Fruit fly (Drosophila melanogaster) whole organism, embryonic: Measurements from ENCODE around the gene CG43450.

ENCODE experiments used
- Abd-B ChIP-seq: fragments of 200-800 bp; sonication (Bioruptor generic); optimal IDR thresholded peaks from 2 replicates; lab custom pipeline; 2018; ENCODE audit warnings: missing biosample characterization, mild to moderate bottlenecking, missing genetic modification characterization, moderate library complexity
- Adf1 ChIP-seq: fragments of 200-800 bp; sonication (Bioruptor generic); IDR thresholded peaks from 2 replicates; pipeline ENCODE4 v1.3.6; 2022; ENCODE audit warnings: missing biosample characterization, missing genetic modification characterization
- Bgb ChIP-seq: fragments of 200-800 bp; sonication (Bioruptor generic); IDR thresholded peaks from 2 replicates; pipeline ENCODE4 v1.3.6; 2022; ENCODE audit warnings: missing biosample characterization, missing genetic modification characterization; ENCODE audit not compliant: partially characterized antibody
- CG10543 ChIP-seq: fragments of 200-800 bp; sonication (Bioruptor generic); optimal IDR thresholded peaks from 3 replicates; lab custom pipeline; 2017; ENCODE audit warnings: missing biosample characterization, mild to moderate bottlenecking, missing genetic modification characterization, moderate library complexity
- CG11723 ChIP-seq: fragments of 200-800 bp; sonication (Bioruptor generic); optimal IDR thresholded peaks from 2 replicates; lab custom pipeline; 2017; ENCODE audit warnings: missing biosample characterization, mild to moderate bottlenecking, missing genetic modification characterization
- CG15601 ChIP-seq: fragments of 200-800 bp; sonication (Bioruptor generic); optimal IDR thresholded peaks from 3 replicates; lab custom pipeline; 2019; ENCODE audit warnings: missing biosample characterization, mild to moderate bottlenecking, missing genetic modification characterization, moderate library complexity
- CG18619 ChIP-seq: fragments of 200-800 bp; sonication (Bioruptor generic); optimal IDR thresholded peaks from 3 replicates; lab custom pipeline; 2017; ENCODE audit warnings: missing biosample characterization, mild to moderate bottlenecking, missing genetic modification characterization
- CG2202 ChIP-seq: fragments of 200-800 bp; sonication (Bioruptor generic); optimal IDR thresholded peaks from 2 replicates; lab custom pipeline; 2018; ENCODE audit warnings: missing biosample characterization, mild to moderate bottlenecking, missing genetic modification characterization
- CG32772 ChIP-seq: fragments of 200-800 bp; sonication (Bioruptor generic); IDR thresholded peaks from 2 replicates; pipeline ENCODE4 v1.3.6; 2022; ENCODE audit warnings: missing biosample characterization, missing genetic modification characterization
- CG34376 ChIP-seq: fragments of 200-800 bp; sonication (Bioruptor generic); optimal IDR thresholded peaks from 2 replicates; lab custom pipeline; 2018; ENCODE audit warnings: missing biosample characterization, mild to moderate bottlenecking, missing genetic modification characterization
- CG6175 ChIP-seq: fragments of 200-800 bp; sonication (Bioruptor generic); IDR thresholded peaks from 3 replicates; pipeline ENCODE4 v1.3.6; 2022; ENCODE audit warnings: missing biosample characterization, missing genetic modification characterization
- CG7271 ChIP-seq: fragments of 200-800 bp; sonication (Bioruptor generic); optimal IDR thresholded peaks from 2 replicates; lab custom pipeline; 2018; ENCODE audit warnings: missing biosample characterization, mild to moderate bottlenecking, missing genetic modification characterization, moderate library complexity
- CG9932 ChIP-seq: fragments of 200-800 bp; sonication (Bioruptor generic); IDR thresholded peaks from 2 replicates; pipeline ENCODE4 v1.3.6; 2022; ENCODE audit warnings: missing biosample characterization, missing genetic modification characterization
- CrebB ChIP-seq: fragments of 200-800 bp; sonication (Bioruptor generic); optimal IDR thresholded peaks from 3 replicates; lab custom pipeline; 2018; ENCODE audit warnings: missing biosample characterization, mild to moderate bottlenecking, missing genetic modification characterization
- D19B ChIP-seq: fragments of 200-800 bp; sonication (Bioruptor generic); optimal IDR thresholded peaks from 2 replicates; lab custom pipeline; 2017; ENCODE audit warnings: missing biosample characterization, mild to moderate bottlenecking, missing genetic modification characterization
- H2.0 ChIP-seq: fragments of 200-800 bp; sonication (Bioruptor generic); IDR thresholded peaks from 2 replicates; pipeline ENCODE4 v1.3.6; 2022; ENCODE audit warnings: missing biosample characterization, missing genetic modification characterization
- Hmr ChIP-seq: fragments of 200-800 bp; sonication (Bioruptor generic); optimal IDR thresholded peaks from 3 replicates; lab custom pipeline; 2017; ENCODE audit warnings: mild to moderate bottlenecking, missing biosample characterization, missing genetic modification reagents, missing genetic modification characterization
- Nf-YA ChIP-seq: fragments of 200-800 bp; sonication (Bioruptor generic); IDR thresholded peaks from 2 replicates; pipeline ENCODE4 v1.3.6; 2022; ENCODE audit warnings: missing biosample characterization, missing genetic modification characterization
- Nf-YC ChIP-seq: fragments of 200-800 bp; optimal IDR thresholded peaks from 3 replicates; lab custom pipeline; 2019; ENCODE audit warnings: missing biosample characterization, mild to moderate bottlenecking, missing genetic modification characterization, moderate library complexity
- Opbp ChIP-seq: fragments of 200-800 bp; sonication (Bioruptor generic); IDR thresholded peaks from 3 replicates; pipeline ENCODE4 v1.3.6; 2022; ENCODE audit warnings: missing biosample characterization, missing genetic modification characterization; ENCODE audit not compliant: partially characterized antibody
- Pdp1 ChIP-seq, 2 experiments: fragments of 200-800 bp; sonication (Bioruptor generic); optimal IDR thresholded peaks; 3 replicates each; lab custom pipeline; 2016; ENCODE audit warnings: missing biosample characterization in 2 of 2, missing genetic modification characterization in 2 of 2, mild to moderate bottlenecking in 1 of 2, moderate library complexity in 1 of 2
- amos ChIP-seq: fragments of 200-800 bp; sonication (Bioruptor generic); IDR thresholded peaks from 2 replicates; pipeline ENCODE4 v1.3.6; 2022; ENCODE audit warnings: missing biosample characterization, missing genetic modification characterization; ENCODE audit not compliant: partially characterized antibody
- bbx ChIP-seq: fragments of 200-800 bp; sonication (Bioruptor generic); IDR thresholded peaks from 2 replicates; pipeline ENCODE4 v1.3.6; 2022; ENCODE audit warnings: missing biosample characterization, missing genetic modification characterization; ENCODE audit not compliant: partially characterized antibody
- dati ChIP-seq: fragments of 200-800 bp; sonication (Bioruptor generic); IDR thresholded peaks from 2 replicates; pipeline ENCODE4 v1.3.6; 2022; ENCODE audit warnings: missing biosample characterization, missing genetic modification characterization
- dpn ChIP-seq, 2 experiments: fragments of 200-800 bp; sonication (Bioruptor generic); optimal IDR thresholded peaks; 3 replicates each; lab custom pipeline; 2016; ENCODE audit warnings: missing biosample characterization in 2 of 2, missing genetic modification characterization in 2 of 2
- emc ChIP-seq: fragments of 200-800 bp; sonication (Bioruptor generic); optimal IDR thresholded peaks from 2 replicates; lab custom pipeline; 2016; ENCODE audit warnings: missing biosample characterization, missing genetic modification characterization
- jing ChIP-seq: fragments of 200-800 bp; sonication (Bioruptor generic); optimal IDR thresholded peaks from 2 replicates; lab custom pipeline; 2018; ENCODE audit warnings: missing biosample characterization, mild to moderate bottlenecking, missing genetic modification characterization
- knrl ChIP-seq: fragments of 200-800 bp; sonication (Bioruptor generic); IDR thresholded peaks from 3 replicates; pipeline ENCODE4 v1.3.6; 2022; ENCODE audit warnings: missing biosample characterization, missing genetic modification characterization; ENCODE audit not compliant: partially characterized antibody
- mam ChIP-seq: fragments of 200-800 bp; sonication (Bioruptor generic); optimal IDR thresholded peaks from 3 replicates; lab custom pipeline; 2016; ENCODE audit warnings: missing biosample characterization, missing genetic modification characterization
- oc ChIP-seq: fragments of 200-800 bp; sonication (Bioruptor generic); optimal IDR thresholded peaks from 2 replicates; lab custom pipeline; 2018; ENCODE audit warnings: missing biosample characterization, mild to moderate bottlenecking, missing genetic modification characterization, moderate library complexity
- otp ChIP-seq: fragments of 200-800 bp; sonication (Bioruptor generic); IDR thresholded peaks from 3 replicates; pipeline ENCODE4, ENCODE4 v1.3.6; 2022; ENCODE audit warnings: missing biosample characterization, missing genetic modification characterization
- sens ChIP-seq: fragments of 200-800 bp; sonication (Bioruptor generic); peaks from one replicate; lab custom pipeline; 2016; ENCODE audit warnings: missing biosample characterization, missing genetic modification characterization
- sna ChIP-seq: fragments of 200-800 bp; sonication (Bioruptor generic); IDR thresholded peaks from 2 replicates; pipeline ENCODE4 v1.3.6; 2022; ENCODE audit warnings: missing biosample characterization, missing genetic modification characterization; ENCODE audit not compliant: partially characterized antibody
- trem ChIP-seq: fragments of 200-800 bp; optimal IDR thresholded peaks from 3 replicates; lab custom pipeline; 2019; ENCODE audit warnings: missing biosample characterization, mild to moderate bottlenecking, missing genetic modification characterization, moderate library complexity
- unpg ChIP-seq: fragments of 200-800 bp; sonication (Bioruptor generic); optimal IDR thresholded peaks from 3 replicates; lab custom pipeline; 2018; ENCODE audit warnings: missing biosample characterization, mild to moderate bottlenecking, missing genetic modification characterization, moderate library complexity
- usp ChIP-seq: fragments of >200 bp; optimal IDR thresholded peaks from 2 replicates; lab custom pipeline; 2017; ENCODE audit warnings: missing biosample characterization, missing genetic modification characterization
- vvl ChIP-seq: fragments of 200-800 bp; sonication (Bioruptor generic); IDR thresholded peaks from 2 replicates; pipeline ENCODE4 v1.3.6; 2022; ENCODE audit warnings: missing biosample characterization, missing genetic modification characterization

The CG43450 gene

dm6 chr3R:12226239-12226638 is 31.1 kb downstream of the CG43450 start, which contains the start of gene CG12256:
Gene CG12256 (minus strand): TSS chr3R:12226339.
- TF ChIP-seq Abd-B (no peak), emc (GFP tag; lab: Kevin White, UChicago) (no peak), Pdp1 (GFP tag; optimal IDR thresholded peaks at IDR 0.05; lab: Kevin White, UChicago) (no peak), CG11723 (GFP tag; lab: Kevin White, UChicago) (no peak), Opbp (GFP tag; lab: Robert Waterston, UW) (no peak), CG32772 (GFP tag; lab: Robert Waterston, UW) (no peak), CG9932 (no peak), CG18619 (GFP tag; lab: Kevin White, UChicago) (no peak), usp (GFP tag; lab: Kevin White, UChicago) (no peak)

dm6 chr3R:12229113-12229512 is 34.0 kb downstream of the CG43450 start, which contains the start of gene CG3916:
Gene CG3916 (plus strand): TSS chr3R:12229413.
- no peak for TF ChIP-seq D19B

- TF ChIP-seq CG10543 (GFP tag; lab: Kevin White, UChicago) = no peak
- no peak for TF ChIP-seq mam (GFP tag; lab: Kevin White, UChicago)
- TF ChIP-seq trem = no peak
- TF ChIP-seq dati (GFP tag; lab: Robert Waterston, UW) = no peak
- no peak for TF ChIP-seq CG2202 (tag; lab: Kevin White, UChicago)
Measured at dm6 chr3R:12232629-12233028, 37.5 kb downstream of the CG43450 start, which contains the start of gene Pglym87. Gene Pglym87 (minus strand): TSS chr3R:12232729.

- no peak for TF ChIP-seq dpn (GFP tag; optimal IDR thresholded peaks at IDR 0.05; lab: Kevin White, UChicago)
- TF ChIP-seq, all 482 proteins: peak for 0
Measured at dm6 chr3R:12234584-12234983, 39.5 kb downstream of the CG43450 start, which contains the start of gene Cyp313a5. Gene Cyp313a5 (minus strand): TSS chr3R:12234684.

- TF ChIP-seq Hmr (GFP tag; lab: Kevin White, UChicago) = no peak
Measured at dm6 chr3R:12236804-12237203, 41.7 kb downstream of the CG43450 start, which contains the start of gene Cyp313a2. Gene Cyp313a2 (minus strand): TSS chr3R:12236904.

dm6 chr3R:12239166-12239565 is 44.1 kb downstream of the CG43450 start, which contains the start of gene Cyp313a3:
Gene Cyp313a3 (minus strand): TSS chr3R:12239266.
- peak; percentile 1 for TF ChIP-seq oc (tag; lab: Kevin White, UChicago)
- no peak for TF ChIP-seq CrebB (tag; lab: Kevin White, UChicago)
- TF ChIP-seq knrl (GFP tag; lab: Robert Waterston, UW) = 0 out of 3 replicates have a peak, but pooled peaks have one; percentile 6
- TF ChIP-seq, all 482 proteins: peak for 2

dm6 chr3R:12244468-12245060 is 49.5 kb downstream of the CG43450 start:
- TF ChIP-seq CG7271 (no peak), Nf-YC (peak; percentile 97), CG15601 (tag; lab: Kevin White, UChicago) (no peak), otp (GFP tag; lab: Robert Waterston, UW) (peak; percentile 58; the same call in 1 of the 3 replicates), jing (GFP tag; lab: Kevin White, UChicago) (peak; percentile 79), amos (GFP tag; lab: Robert Waterston, UW) (peak; percentile 52; the same call in 1 of the 2 replicates), sens (peak; percentile 51), unpg (peak; percentile 12), bbx (peak; percentile 57; the same call in 1 of the 2 replicates), CG34376 (GFP tag; lab: Kevin White, UChicago) (peak; percentile 76), CG6175 (GFP tag; lab: Robert Waterston, UW) (peak; percentile 22; the same call in 1 of the 3 replicates), vvl (0 out of 2 replicates have a peak, but pooled peaks have one; percentile 51), sna (GFP tag; lab: Robert Waterston, UW) (0 out of 2 replicates have a peak, but pooled peaks have one; percentile 14), Bgb (GFP tag; lab: Robert Waterston, UW) (peak; percentile 64; the same call in 1 of the 2 replicates), Adf1 (GFP tag; lab: Robert Waterston, UW) (peak; percentile 37; the same call in 1 of the 2 replicates), Nf-YA (GFP tag; lab: Robert Waterston, UW) (peak; percentile 91), H2.0 (GFP tag; lab: Robert Waterston, UW) (no peak)
